Worm (Caenorhabditis elegans): ENCODE results near the gene T01E8.8.

T01E8.8 gene

DNA sequence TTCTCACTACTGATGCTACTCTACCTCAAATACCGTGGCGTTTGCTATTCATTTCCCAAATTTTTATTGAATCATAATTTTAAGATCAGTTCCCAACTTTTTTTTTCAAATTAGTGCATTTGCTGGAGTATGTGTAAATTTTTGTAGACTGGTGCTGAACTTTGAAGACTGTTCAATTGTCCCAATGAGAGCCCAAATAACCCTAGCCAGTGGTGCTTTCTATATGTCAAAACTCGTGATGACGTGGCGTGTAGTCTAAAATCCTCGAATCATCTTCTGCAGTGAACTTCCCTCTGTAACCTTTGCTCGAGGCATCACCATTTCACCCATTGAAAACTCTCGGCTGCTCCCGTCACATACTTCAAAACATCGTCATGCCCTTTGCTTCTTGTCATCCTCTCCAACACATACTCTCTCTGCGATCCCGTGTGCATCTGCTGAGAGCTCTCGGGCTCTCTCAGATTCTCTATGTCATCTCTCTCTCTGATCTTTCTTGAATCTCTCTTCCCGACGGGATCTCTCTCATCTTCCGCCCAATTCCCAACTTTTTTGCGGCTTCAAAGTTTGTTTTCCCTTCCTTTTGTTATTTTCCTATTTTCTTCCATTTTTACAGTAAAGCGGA lies 26.5 kb upstream of the T01E8.8 start:
- TF ChIP-seq ceh-45 (GFP tag; IDR thresholded peaks at IDR 0.05) (no peak), lin-11 (tag; optimal IDR thresholded peaks at IDR 0.05) (no peak), ceh-14 (tag; optimal IDR thresholded peaks at IDR 0.05) (no peak), unc-55 (GFP tag; optimal IDR thresholded peaks at IDR 0.05) (peak; percentile 76), ceh-22 (tag; optimal IDR thresholded peaks at IDR 0.05) (peak; percentile 46), ceh-31 (tag; optimal IDR thresholded peaks at IDR 0.05) (no peak), hlh-30 (tag; optimal IDR thresholded peaks at IDR 0.05; ENCODE audit: insufficient read depth) (peak; percentile 11), ref-2 (tag; optimal IDR thresholded peaks at IDR 0.05) (no peak), K02D7.2 (tag; optimal IDR thresholded peaks at IDR 0.05) (no peak), rnt-1 (tag; optimal IDR thresholded peaks at IDR 0.05) (peak; percentile 32), pag-3 (tag; optimal IDR thresholded peaks at IDR 0.05; ENCODE audit: borderline replicate concordance) (no peak), hlh-15 (tag; optimal IDR thresholded peaks at IDR 0.05) (no peak), ceh-18 (tag; optimal IDR thresholded peaks at IDR 0.05) (peak; percentile 45), unc-86 (tag; optimal IDR thresholded peaks at IDR 0.05) (no peak)

DNA sequence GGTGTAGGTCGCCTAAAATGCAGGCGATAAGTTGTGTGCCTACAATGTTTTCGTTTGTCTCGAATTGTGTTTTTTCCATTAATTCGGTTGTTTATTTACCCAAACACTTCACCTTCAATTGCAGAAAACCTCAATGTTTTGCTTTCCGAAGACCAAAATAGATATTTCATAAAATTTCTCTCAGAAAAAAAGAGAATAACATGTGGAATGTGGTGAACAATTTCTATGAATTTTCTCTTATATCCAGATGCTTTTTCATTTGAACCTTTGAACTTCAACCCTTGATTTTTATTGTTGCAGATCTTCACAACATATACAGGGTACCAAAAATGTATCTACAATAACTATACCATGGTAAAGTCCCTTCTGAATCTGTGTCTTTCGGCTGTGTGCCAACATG lies 24.6 kb upstream of the T01E8.8 start, which contains the start of gene T01E8.1:
T01E8.1 (plus strand) TSS at position 301 of the 400 bp plus-strand sequence.
- no peak for TF ChIP-seq ztf-16 (tag; optimal IDR thresholded peaks at IDR 0.05)
- no peak for TF ChIP-seq elt-4 (tag; optimal IDR thresholded peaks at IDR 0.05)
- no peak for TF ChIP-seq pat-9 (tag; optimal IDR thresholded peaks at IDR 0.05)
- TF ChIP-seq unc-55 (GFP tag; optimal IDR thresholded peaks at IDR 0.05): no peak
- TF ChIP-seq hlh-6 (tag; optimal IDR thresholded peaks at IDR 0.05): no peak
- TF ChIP-seq C08G9.2 (tag; optimal IDR thresholded peaks at IDR 0.05): no peak
- TF ChIP-seq hlh-15 (tag; optimal IDR thresholded peaks at IDR 0.05): no peak
- no peak for TF ChIP-seq syd-9 (tag; optimal IDR thresholded peaks at IDR 0.05)
- no peak for TF ChIP-seq odd-2 (tag; optimal IDR thresholded peaks at IDR 0.05)
- no peak for TF ChIP-seq pha-4 (tag; optimal IDR thresholded peaks at IDR 0.05)
- TF ChIP-seq dve-1 (tag; optimal IDR thresholded peaks at IDR 0.05): no peak
- no peak for TF ChIP-seq ceh-45 (GFP tag; IDR thresholded peaks at IDR 0.05)
- no peak for TF ChIP-seq sox-2 (GFP tag; IDR thresholded peaks at IDR 0.05)
- TF ChIP-seq madf-2 (tag; optimal IDR thresholded peaks at IDR 0.05): no peak
- no peak for TF ChIP-seq ceh-22 (tag; optimal IDR thresholded peaks at IDR 0.05)
- TF ChIP-seq ceh-6 (GFP tag; optimal IDR thresholded peaks at IDR 0.05): no peak
- no peak for TF ChIP-seq lin-11 (tag; optimal IDR thresholded peaks at IDR 0.05)
- TF ChIP-seq ceh-19 (GFP tag; optimal IDR thresholded peaks at IDR 0.05): no peak
- no peak for TF ChIP-seq nhr-232 (tag; optimal IDR thresholded peaks at IDR 0.05)

DNA sequence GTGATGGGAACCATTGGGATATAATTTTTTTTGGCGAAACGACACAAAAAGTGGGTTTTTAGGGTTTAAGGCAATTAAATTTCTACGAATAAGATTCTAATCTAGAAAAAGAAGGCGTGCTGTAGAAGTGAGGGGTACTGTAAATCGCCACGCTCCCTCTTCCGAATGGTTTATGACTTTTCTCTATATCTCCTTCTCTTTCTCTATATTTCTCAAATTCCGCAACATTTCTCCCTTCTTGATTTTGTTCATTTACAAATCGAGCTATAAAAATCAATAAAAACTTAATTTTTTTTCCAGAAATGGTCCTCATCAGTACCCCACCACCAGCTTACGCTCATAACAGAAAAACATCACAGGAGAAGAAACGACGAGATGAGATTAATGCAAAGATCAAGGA lies 12.9 kb upstream of the T01E8.8 start, which contains the start of gene ref-1:
ref-1 (plus strand) TSS at position 301 of the 400 bp plus-strand sequence.
- no peak for TF ChIP-seq nfya-1 (tag; optimal IDR thresholded peaks at IDR 0.05)
- TF ChIP-seq sox-4 (tag; optimal IDR thresholded peaks at IDR 0.05): no peak
- TF ChIP-seq zip-5 (tag; optimal IDR thresholded peaks at IDR 0.05): no peak
- no peak for TF ChIP-seq pag-3 (tag; optimal IDR thresholded peaks at IDR 0.05; ENCODE audit: borderline replicate concordance)
- TF ChIP-seq K09A11.1 (tag; optimal IDR thresholded peaks at IDR 0.05; ENCODE audit: insufficient read depth): no peak
- TF ChIP-seq unc-42 (tag; optimal IDR thresholded peaks at IDR 0.05): no peak
- no peak for TF ChIP-seq ets-4 (tag; optimal IDR thresholded peaks at IDR 0.05)
- TF ChIP-seq ceh-24 (tag; optimal IDR thresholded peaks at IDR 0.05): no peak
- no peak for TF ChIP-seq ceh-31 (tag; optimal IDR thresholded peaks at IDR 0.05)

DNA sequence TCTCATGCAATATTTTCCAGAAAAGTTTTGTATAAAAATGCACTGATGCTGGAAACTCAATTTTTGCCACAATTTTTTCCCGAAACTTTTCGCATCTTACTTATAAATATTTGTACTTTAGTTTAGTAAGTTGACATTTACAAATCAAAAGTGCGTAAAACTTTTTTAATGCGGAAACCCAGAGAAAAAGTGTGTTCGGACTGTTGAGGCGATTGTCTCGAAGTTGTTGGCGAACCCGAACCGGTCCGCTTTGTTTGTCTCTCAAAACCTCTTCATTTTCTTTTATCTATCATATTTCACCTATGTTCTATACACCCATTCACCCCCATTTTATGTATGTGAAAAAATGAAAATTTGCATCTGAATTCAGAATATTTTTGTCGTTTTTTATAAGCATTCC lies 10.4 kb upstream of the T01E8.8 start:
- no peak for TF ChIP-seq sox-4 (tag; optimal IDR thresholded peaks at IDR 0.05)
- no peak for TF ChIP-seq rnt-1 (tag; optimal IDR thresholded peaks at IDR 0.05)
- TF ChIP-seq npax-4 (tag; optimal IDR thresholded peaks at IDR 0.05): no peak
- no peak for TF ChIP-seq pros-1 (tag; optimal IDR thresholded peaks at IDR 0.05)
- TF ChIP-seq unc-86 (tag; optimal IDR thresholded peaks at IDR 0.05): no peak
- TF ChIP-seq Y22D7AL.16 (tag; optimal IDR thresholded peaks at IDR 0.05): no peak
- TF ChIP-seq hlh-8 (tag; optimal IDR thresholded peaks at IDR 0.05): no peak
- no peak for TF ChIP-seq elt-2 (tag; optimal IDR thresholded peaks at IDR 0.05)
- no peak for TF ChIP-seq pag-3 (tag; optimal IDR thresholded peaks at IDR 0.05; ENCODE audit: borderline replicate concordance)
- TF ChIP-seq ceh-6 (GFP tag; optimal IDR thresholded peaks at IDR 0.05): no peak
- TF ChIP-seq ceh-9 (tag; optimal IDR thresholded peaks at IDR 0.05): no peak
- TF ChIP-seq nfya-1 (tag; optimal IDR thresholded peaks at IDR 0.05): no peak
- TF ChIP-seq ama-1 (optimal IDR thresholded peaks at IDR 0.05): no peak
- no peak for TF ChIP-seq K09A11.1 (tag; optimal IDR thresholded peaks at IDR 0.05; ENCODE audit: insufficient read depth)
- no peak for TF ChIP-seq lin-11 (tag; optimal IDR thresholded peaks at IDR 0.05)
- no peak for TF ChIP-seq pha-2 (tag; optimal IDR thresholded peaks at IDR 0.05)

All from whole organism, late embryonic.